Fruit fly (Drosophila melanogaster): ENCODE measurements around the gene CG13014.

dm6 chrX:16553542-16554182 lies 34.0 kb upstream of the CG13014 start, which contains the start of gene Arp2:
- TF ChIP-seq h (optimal IDR thresholded peaks at IDR 0.05) = no peak
- TF ChIP-seq Sin3A (optimal IDR thresholded peaks at IDR 0.05) = no peak
